Worm (Caenorhabditis elegans) whole organism, young adult: ENCODE results near the gene set-14.

ENCODE experiments used
- B0261.1 ChIP-seq: sonication (generic microtip); optimal IDR thresholded peaks from 2 replicates; lab custom pipeline; 2016; ENCODE audit warnings: mild to moderate bottlenecking, missing genetic modification characterization, moderate library complexity, missing compliant biosample characterization
- C06A6.2 ChIP-seq: fragments of 200-800 bp; sonication (Bioruptor generic); conservative IDR thresholded peaks from 2 replicates; pipeline ENCODE4 v1.3.6; 2022; ENCODE audit warnings: missing genetic modification characterization, missing compliant biosample characterization
- F37B4.10 ChIP-seq: fragments of 200-800 bp; sonication (Bioruptor generic); IDR thresholded peaks from 2 replicates; pipeline ENCODE4 v1.3.6; 2022; ENCODE audit warnings: missing genetic modification characterization, missing compliant biosample characterization
- Y53F4B.3 ChIP-seq: fragments of 200-800 bp; sonication (Bioruptor generic); IDR thresholded peaks from 2 replicates; pipeline ENCODE4 v1.3.6; 2022; ENCODE audit warnings: missing genetic modification reagents, missing genetic modification characterization, missing compliant biosample characterization
- Y53G8AR.9 ChIP-seq: fragments of 200-800 bp; sonication (Bioruptor generic); conservative IDR thresholded peaks from 2 replicates; pipeline ENCODE4 v1.3.6; 2022; ENCODE audit warnings: missing genetic modification reagents, missing genetic modification characterization, missing compliant biosample characterization
- attf-3 ChIP-seq: fragments of 200-800 bp; sonication (Bioruptor generic); conservative IDR thresholded peaks from 2 replicates; pipeline ENCODE4 v1.3.6; 2022; ENCODE audit warnings: missing genetic modification reagents, missing genetic modification characterization, missing compliant biosample characterization
- attf-6 ChIP-seq: fragments of 200-800 bp; sonication (Bioruptor generic); IDR thresholded peaks from 2 replicates; pipeline ENCODE4 v1.3.6; 2022; ENCODE audit warnings: missing genetic modification reagents, missing genetic modification characterization, missing compliant biosample characterization
- ceh-40 ChIP-seq: fragments of 200-800 bp; sonication (Bioruptor generic); IDR thresholded peaks from 2 replicates; pipeline ENCODE4 v1.3.6; 2022; ENCODE audit warnings: missing genetic modification characterization, missing compliant biosample characterization
- ceh-58 ChIP-seq: fragments of 200-800 bp; sonication (Bioruptor generic); IDR thresholded peaks from 2 replicates; pipeline ENCODE4 v1.3.6; 2022; ENCODE audit warnings: missing genetic modification characterization, missing compliant biosample characterization
- ceh-79 ChIP-seq: sonication (generic microtip); optimal IDR thresholded peaks from 2 replicates; lab custom pipeline; 2017; ENCODE audit warnings: mild to moderate bottlenecking, missing genetic modification characterization, missing compliant biosample characterization
- ceh-91 ChIP-seq: fragments of 200-800 bp; sonication (Bioruptor generic); IDR thresholded peaks from 2 replicates; pipeline ENCODE4 v1.3.6; 2022; ENCODE audit warnings: missing genetic modification reagents, missing genetic modification characterization, missing compliant biosample characterization
- dox-1 ChIP-seq: fragments of 200-800 bp; sonication (Bioruptor generic); IDR thresholded peaks from 2 replicates; pipeline ENCODE4 v1.3.6; 2022; ENCODE audit warnings: missing genetic modification reagents, missing genetic modification characterization, missing compliant biosample characterization
- ets-4 ChIP-seq: fragments of 200-800 bp; sonication (Bioruptor generic); optimal IDR thresholded peaks from 2 replicates; lab custom pipeline; 2018; ENCODE audit warnings: mild to moderate bottlenecking, missing genetic modification characterization, missing compliant biosample characterization
- fkh-3 ChIP-seq: sonication (generic microtip); optimal IDR thresholded peaks from 2 replicates; lab custom pipeline; 2016; ENCODE audit warnings: mild to moderate bottlenecking, missing genetic modification characterization, missing compliant biosample characterization
- hlh-26 ChIP-seq: fragments of 200-800 bp; sonication (Bioruptor generic); conservative IDR thresholded peaks from 2 replicates; pipeline ENCODE4 v1.3.6; 2022; ENCODE audit warnings: missing genetic modification reagents, missing genetic modification characterization, missing compliant biosample characterization
- hmg-1.2 ChIP-seq: fragments of 200-800 bp; sonication (Bioruptor generic); IDR thresholded peaks from 2 replicates; pipeline ENCODE4 v1.3.6; 2022; ENCODE audit warnings: missing genetic modification reagents, missing genetic modification characterization, missing compliant biosample characterization
- hmg-20 ChIP-seq: fragments of 200-800 bp; sonication (Bioruptor generic); IDR thresholded peaks from 2 replicates; pipeline ENCODE4 v1.3.6; 2022; ENCODE audit warnings: missing genetic modification reagents, missing genetic modification characterization, missing compliant biosample characterization
- lag-1 ChIP-seq: fragments of 200-800 bp; sonication (Bioruptor generic); IDR thresholded peaks from 2 replicates; pipeline ENCODE4 v1.3.6; 2022; ENCODE audit warnings: missing genetic modification reagents, missing genetic modification characterization, missing compliant biosample characterization
- let-526 ChIP-seq: fragments of 200-800 bp; sonication (Bioruptor generic); IDR thresholded peaks from 2 replicates; pipeline ENCODE4 v1.3.6; 2022; ENCODE audit warnings: missing genetic modification reagents, missing genetic modification characterization, missing compliant biosample characterization
- lin-26 ChIP-seq: fragments of 200-800 bp; sonication (Bioruptor generic); IDR thresholded peaks from 2 replicates; pipeline ENCODE4 v1.3.6; 2022; ENCODE audit warnings: missing genetic modification reagents, missing genetic modification characterization, missing compliant biosample characterization
- lin-54 ChIP-seq: fragments of 200-800 bp; sonication (Bioruptor generic); optimal IDR thresholded peaks from 2 replicates; lab custom pipeline; 2018; ENCODE audit warnings: mild to moderate bottlenecking, missing genetic modification characterization, missing compliant biosample characterization
- madf-6 ChIP-seq: fragments of 200-800 bp; sonication (Bioruptor generic); IDR thresholded peaks from 2 replicates; pipeline ENCODE4 v1.3.6; 2022; ENCODE audit warnings: missing genetic modification reagents, missing genetic modification characterization, missing compliant biosample characterization
- mes-4 ChIP-seq: sonication (generic microtip); optimal IDR thresholded peaks from 2 replicates; lab custom pipeline; 2016; ENCODE audit warnings: missing genotype, missing genetic modification characterization, missing compliant biosample characterization
- nfya-1 ChIP-seq: sonication (generic microtip); optimal IDR thresholded peaks from 2 replicates; lab custom pipeline; 2017; ENCODE audit warnings: antibody characterized with exemption, missing compliant biosample characterization, missing genetic modification characterization, borderline replicate concordance; ENCODE audit not compliant: insufficient read depth
- nfya-2 ChIP-seq: fragments of 200-800 bp; sonication (Bioruptor generic); IDR thresholded peaks from 2 replicates; pipeline ENCODE4 v1.3.6; 2022; ENCODE audit warnings: missing genetic modification reagents, missing genetic modification characterization, missing compliant biosample characterization
- nfyb-1 ChIP-seq: fragments of 200-800 bp; sonication (Bioruptor generic); IDR thresholded peaks from 2 replicates; pipeline ENCODE4 v1.3.6; 2022; ENCODE audit warnings: missing genetic modification reagents, missing genetic modification characterization, missing compliant biosample characterization
- nhr-120 ChIP-seq: fragments of 200-800 bp; sonication (Bioruptor generic); IDR thresholded peaks from 2 replicates; pipeline ENCODE4 v1.3.6; 2022; ENCODE audit warnings: missing genetic modification characterization, missing compliant biosample characterization
- nhr-27 ChIP-seq: fragments of 200-800 bp; sonication (Bioruptor generic); optimal IDR thresholded peaks from 2 replicates; lab custom pipeline; 2018; ENCODE audit warnings: mild to moderate bottlenecking, missing genetic modification characterization, moderate library complexity, missing compliant biosample characterization
- nhr-80 ChIP-seq: sonication (generic microtip); optimal IDR thresholded peaks from 2 replicates; lab custom pipeline; 2016; ENCODE audit warnings: missing genetic modification characterization, missing compliant biosample characterization
- pbrm-1 ChIP-seq: fragments of 200-800 bp; sonication (Bioruptor generic); IDR thresholded peaks from 2 replicates; pipeline ENCODE4 v1.3.6; 2022; ENCODE audit warnings: missing genetic modification reagents, missing genetic modification characterization, missing compliant biosample characterization
- pha-4 ChIP-seq: fragments of 150-350 bp; sonication (generic microtip); optimal IDR thresholded peaks from 2 replicates; lab custom pipeline; 2014; ENCODE audit warnings: missing biosample characterization, missing genetic modification reagents, missing genetic modification characterization
- rcor-1 ChIP-seq: fragments of 200-800 bp; sonication (Bioruptor generic); IDR thresholded peaks from 2 replicates; pipeline ENCODE4 v1.3.6; 2022; ENCODE audit warnings: missing genetic modification reagents, missing genetic modification characterization, missing compliant biosample characterization
- repo-1 ChIP-seq: sonication (generic microtip); optimal IDR thresholded peaks from 2 replicates; lab custom pipeline; 2017; ENCODE audit warnings: mild to moderate bottlenecking, missing genetic modification characterization, missing compliant biosample characterization
- snpc-1.1 ChIP-seq: sonication (generic microtip); optimal IDR thresholded peaks from 2 replicates; lab custom pipeline; 2017; ENCODE audit warnings: missing genetic modification characterization, mild to moderate bottlenecking, missing compliant biosample characterization, antibody characterized with exemption, moderate library complexity, missing genotype, missing genetic modification reagents; ENCODE audit not compliant: insufficient read depth
- snpc-3.4 ChIP-seq: sonication (generic microtip); optimal IDR thresholded peaks from 2 replicates; lab custom pipeline; 2017; ENCODE audit warnings: missing genetic modification characterization, mild to moderate bottlenecking, missing compliant biosample characterization, antibody characterized with exemption, moderate library complexity, missing genotype, missing genetic modification reagents
- somi-1 ChIP-seq: fragments of 200-800 bp; sonication (Bioruptor generic); optimal IDR thresholded peaks from 2 replicates; lab custom pipeline; 2018; ENCODE audit warnings: mild to moderate bottlenecking, missing genetic modification characterization, missing compliant biosample characterization
- tbp1 ChIP-seq: fragments of 200-800 bp; sonication (Bioruptor generic); optimal IDR thresholded peaks from 2 replicates; lab custom pipeline; 2018; ENCODE audit warnings: mild to moderate bottlenecking, missing genetic modification characterization, missing compliant biosample characterization
- tlf-1 ChIP-seq: fragments of 200-800 bp; sonication (Bioruptor generic); optimal IDR thresholded peaks from 2 replicates; lab custom pipeline; 2018; ENCODE audit warnings: mild to moderate bottlenecking, missing genetic modification characterization, missing compliant biosample characterization
- unc-130 ChIP-seq: sonication (generic microtip); optimal IDR thresholded peaks from 2 replicates; lab custom pipeline; 2016; ENCODE audit warnings: missing genetic modification reagents, missing genetic modification characterization, missing compliant biosample characterization
- unc-62 ChIP-seq: fragments of 150-350 bp; optimal IDR thresholded peaks from 2 replicates; lab custom pipeline; 2014; ENCODE audit warnings: missing biosample characterization, missing genetic modification reagents, missing genetic modification characterization
- zfh-2 ChIP-seq: fragments of 200-800 bp; sonication (Bioruptor generic); conservative IDR thresholded peaks from 2 replicates; pipeline ENCODE4 v1.3.6; 2022; ENCODE audit warnings: missing genetic modification reagents, missing genetic modification characterization, missing compliant biosample characterization
- ztf-18 ChIP-seq: sonication (generic microtip); optimal IDR thresholded peaks from 2 replicates; lab custom pipeline; 2016; ENCODE audit warnings: missing genotype, mild to moderate bottlenecking, missing genetic modification characterization, missing compliant biosample characterization
- ztf-28 ChIP-seq: fragments of 200-800 bp; sonication (Bioruptor generic); IDR thresholded peaks from 2 replicates; pipeline ENCODE4 v1.3.6; 2022; ENCODE audit warnings: missing genetic modification reagents, missing genetic modification characterization, missing compliant biosample characterization

The set-14 gene

DNA sequence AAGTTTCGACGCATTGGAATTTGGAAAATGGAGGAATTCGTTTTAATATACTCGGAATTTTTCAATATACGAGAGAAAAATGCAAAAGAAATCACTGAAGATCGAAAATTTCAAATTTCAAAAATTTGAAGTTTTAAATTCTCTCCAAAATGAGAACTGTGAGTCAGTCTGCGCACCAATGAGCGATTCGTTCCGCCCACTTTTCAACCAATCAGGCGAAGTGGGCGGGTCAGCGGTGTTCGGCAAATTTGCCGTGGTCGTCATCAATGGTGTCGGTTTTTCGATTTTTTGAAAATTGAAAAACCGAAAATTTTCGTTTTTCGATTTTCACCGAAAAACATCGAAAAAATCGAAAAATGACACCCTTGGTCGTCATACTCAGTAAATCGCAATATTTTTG lies 42.5 kb upstream of the set-14 start:
- no peak for TF ChIP-seq ceh-40 (GFP tag; lab: Robert Waterston, UW)
- peak; percentile 30; the same call in 1 of the 2 replicates for TF ChIP-seq nfyb-1 (GFP tag; lab: Robert Waterston, UW)

DNA sequence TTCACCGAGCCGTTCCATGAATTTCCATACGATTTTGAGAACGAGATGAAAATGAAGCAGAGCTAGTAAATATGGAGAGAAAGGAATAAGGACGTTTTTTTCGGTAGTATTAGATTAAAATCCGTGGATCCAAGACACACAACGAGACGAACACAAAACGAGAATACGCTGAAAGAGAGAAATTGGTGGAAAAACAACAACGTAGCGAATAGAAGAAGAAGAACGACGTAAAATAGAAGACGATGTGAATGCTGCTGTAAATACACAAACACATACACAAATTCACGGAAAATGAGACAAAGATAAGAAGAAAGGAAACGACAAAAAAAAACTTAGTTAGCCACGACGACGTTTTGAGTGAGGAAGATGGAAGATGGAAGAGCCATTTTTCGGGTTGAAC lies 38.6 kb upstream of the set-14 start:
- TF ChIP-seq somi-1 = no peak
- TF ChIP-seq repo-1 (tag; lab: Kevin White, UChicago) = no peak
- TF ChIP-seq tlf-1 = no peak
- no peak for TF ChIP-seq mes-4 (tag; lab: Kevin White, UChicago)
- TF ChIP-seq ztf-18 (tag; lab: Kevin White, UChicago) = no peak
- no peak for TF ChIP-seq unc-62 (GFP tag; lab: Kevin White, UChicago)

DNA sequence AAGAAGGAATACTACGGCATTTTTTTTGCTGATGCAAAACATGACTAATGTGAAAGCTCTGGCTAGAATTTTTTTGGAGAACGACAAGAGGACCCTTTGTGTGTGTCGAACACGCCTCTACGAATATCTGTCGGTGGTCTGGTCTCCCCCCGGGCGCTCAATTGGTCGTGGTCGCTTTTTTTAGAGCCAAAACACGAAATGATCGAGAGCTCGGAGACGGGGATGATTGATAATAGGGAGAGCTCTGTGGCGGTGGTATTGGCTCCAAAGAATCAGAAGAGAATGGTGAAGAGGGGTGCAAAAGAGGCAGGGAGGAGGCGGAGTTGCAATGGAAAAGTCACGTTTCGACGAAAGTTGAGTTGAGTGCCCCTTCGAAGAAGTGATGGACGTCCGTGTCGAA lies 33.5 kb upstream of the set-14 start:
- TF ChIP-seq zfh-2 = peak; percentile 54
- TF ChIP-seq Y53F4B.3 (GFP tag; lab: Robert Waterston, UW) = no peak

DNA sequence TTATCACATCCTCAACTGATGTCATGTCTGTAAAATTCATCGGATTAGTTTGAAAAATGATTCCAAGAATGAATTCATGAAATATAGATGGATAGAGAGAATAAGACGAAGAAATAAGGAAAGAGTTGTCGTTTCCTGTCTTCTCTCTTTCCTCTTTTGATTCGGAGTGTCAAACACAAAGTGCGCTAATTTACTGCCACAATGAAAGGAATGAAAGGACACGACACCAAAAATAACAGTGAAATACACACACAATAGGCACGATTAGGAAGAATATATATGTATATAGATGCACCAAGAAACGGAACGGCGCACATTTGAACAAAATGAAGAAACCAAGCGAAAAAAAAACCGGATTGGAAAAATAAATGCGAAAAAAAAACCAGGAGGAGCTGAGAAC lies 33.0 kb upstream of the set-14 start, which contains the start of gene VM106R.1:
Gene VM106R.1, minus strand, starts transcription at position 101 of the 400 bp plus-strand sequence.
- TF ChIP-seq snpc-3.4 (tag; lab: Kevin White, UChicago) = no peak

DNA sequence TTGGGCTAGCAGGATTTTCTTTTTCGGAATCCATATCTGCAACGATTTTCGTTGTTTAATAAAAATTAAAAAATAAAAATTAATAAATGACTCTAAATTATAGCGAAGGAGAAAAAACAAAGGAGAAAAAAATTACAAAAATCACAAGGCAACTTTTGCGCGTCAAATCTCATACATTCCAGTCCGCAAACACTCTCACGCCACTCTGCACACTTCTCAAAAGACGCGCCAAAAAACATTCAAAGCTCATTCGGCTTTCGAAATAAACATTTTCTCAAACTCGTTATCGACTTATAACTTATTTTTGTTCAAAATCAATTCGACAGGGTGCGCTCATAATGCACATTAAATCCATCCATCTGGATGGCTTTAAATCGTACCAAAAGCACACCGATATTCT lies 28.0 kb upstream of the set-14 start, which contains the start of the genes R06F6.12 and mix-1:
Gene R06F6.12, minus strand, starts transcription at position 36 of the 400 bp plus-strand sequence.
Gene mix-1, plus strand, starts transcription at position 201 of the 400 bp plus-strand sequence.
- TF ChIP-seq lin-54 (GFP tag; lab: Kevin White, UChicago) (peak; percentile 66), hmg-1.2 (GFP tag; lab: Robert Waterston, UW) (no peak), nhr-120 (GFP tag; lab: Robert Waterston, UW) (no peak), hlh-26 (GFP tag; lab: Robert Waterston, UW) (no peak), nfya-1 (tag; lab: Kevin White, UChicago) (no peak), pha-4 (tag; lab: Kevin White, UChicago) (no peak), hmg-20 (no peak), fkh-3 (no peak), attf-6 (GFP tag; lab: Robert Waterston, UW) (no peak), Y53G8AR.9 (no peak), rcor-1 (no peak), ztf-28 (no peak), lin-26 (GFP tag; lab: Robert Waterston, UW) (no peak), nfya-2 (GFP tag; lab: Robert Waterston, UW) (no peak), ceh-79 (tag; lab: Kevin White, UChicago) (no peak), let-526 (GFP tag; lab: Robert Waterston, UW) (no peak), tbp1 (no peak), madf-6 (GFP tag; lab: Robert Waterston, UW) (peak; percentile 77), B0261.1 (tag; lab: Kevin White, UChicago) (no peak), nhr-27 (tag; lab: Kevin White, UChicago) (no peak), snpc-1.1 (tag; lab: Kevin White, UChicago) (no peak), ets-4 (GFP tag; lab: Kevin White, UChicago) (no peak), C06A6.2 (GFP tag; lab: Robert Waterston, UW) (no peak), attf-3 (GFP tag; lab: Robert Waterston, UW) (peak; percentile 33; the same call in 1 of the 2 replicates), dox-1 (GFP tag; lab: Robert Waterston, UW) (peak; percentile 22; the same call in 1 of the 2 replicates), snpc-3.4 (tag; lab: Kevin White, UChicago) (peak; percentile 62), ceh-58 (GFP tag; lab: Robert Waterston, UW) (no peak), unc-130 (GFP tag; lab: Kevin White, UChicago) (no peak), pbrm-1 (GFP tag; lab: Robert Waterston, UW) (0 out of 2 replicates have a peak, but pooled peaks have one; percentile 44), ceh-91 (GFP tag; lab: Robert Waterston, UW) (0 out of 2 replicates have a peak, but pooled peaks have one; percentile 9), lag-1 (no peak), Y53F4B.3 (GFP tag; lab: Robert Waterston, UW) (no peak), F37B4.10 (no peak), nhr-80 (tag; lab: Kevin White, UChicago) (no peak)
